Worm (Caenorhabditis elegans): ENCODE measurements around the gene dsh-2.
"Not testable (repeated sequence)": the region's sequence is repeated elsewhere in the genome, so short reads cannot be mapped to it uniquely, and the experiment has no call there.

Gene dsh-2

DNA sequence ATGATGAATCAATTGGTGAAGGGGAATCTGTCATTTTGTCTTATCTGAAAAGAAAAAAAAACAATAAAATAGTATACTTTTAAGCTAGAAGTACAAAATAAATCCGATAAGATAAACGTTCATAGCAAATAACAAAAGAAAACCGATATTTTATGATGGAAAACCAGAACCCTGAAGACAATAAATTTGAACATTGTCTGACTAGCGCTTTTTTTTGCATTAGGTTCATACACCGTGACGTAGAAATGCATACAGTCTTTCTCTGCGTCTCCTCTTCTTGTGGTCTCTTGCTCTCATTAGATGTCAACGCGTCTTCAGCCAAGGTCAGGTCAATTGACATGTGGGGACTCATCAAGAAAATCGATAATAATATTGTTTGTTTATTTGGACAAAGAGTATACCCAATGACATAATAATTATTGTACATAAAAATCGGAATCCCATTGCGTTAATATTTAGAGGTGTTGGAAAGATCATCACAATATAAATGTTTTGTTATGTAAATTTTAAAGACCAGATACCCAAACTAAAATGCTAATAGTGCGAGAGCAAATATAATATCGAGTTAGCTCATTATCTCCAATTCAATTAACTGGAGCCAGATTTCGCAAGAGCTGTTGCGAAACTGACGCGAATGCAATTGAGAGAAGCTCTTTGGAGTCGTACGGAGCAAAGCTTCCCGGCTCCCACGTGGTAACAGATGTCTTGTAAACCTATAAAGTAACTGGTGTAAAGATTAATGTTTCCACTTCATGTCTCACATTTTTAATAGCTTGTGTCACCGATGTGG lies at the start of gene dsh-2:
dsh-2 (minus strand) TSS at position 51 of the 790 bp plus-strand sequence.
- TF ChIP-seq tra-4 (tag; optimal IDR thresholded peaks at IDR 0.05) = no peak
- no peak for TF ChIP-seq flt-1 (GFP tag; IDR thresholded peaks at IDR 0.05)
- no peak for TF ChIP-seq hmbx-1 (tag; optimal IDR thresholded peaks at IDR 0.05)
- TF ChIP-seq aly-1 (tag; optimal IDR thresholded peaks at IDR 0.05) = no peak
- TF ChIP-seq F13C5.2 (tag; optimal IDR thresholded peaks at IDR 0.05) = no peak
- TF ChIP-seq hnd-1 (tag; optimal IDR thresholded peaks at IDR 0.05) = no peak
- no peak for TF ChIP-seq sea-1 (GFP tag; conservative IDR thresholded peaks at IDR 0.05)
- TF ChIP-seq ama-1 (optimal IDR thresholded peaks at IDR 0.05) = no peak
- no peak for TF ChIP-seq tbx-11 (GFP tag; IDR thresholded peaks at IDR 0.05)
- no peak for TF ChIP-seq pes-1 (GFP tag; IDR thresholded peaks at IDR 0.05)
- no peak for TF ChIP-seq scrt-1 (GFP tag; IDR thresholded peaks at IDR 0.05)
- TF ChIP-seq tbx-37 (GFP tag; conservative IDR thresholded peaks at IDR 0.05) = no peak
- TF ChIP-seq B0310.2 (tag; optimal IDR thresholded peaks at IDR 0.05) = no peak
- TF ChIP-seq ceh-13 (GFP tag; optimal IDR thresholded peaks at IDR 0.05) = no peak
- TF ChIP-seq ets-7 (tag; optimal IDR thresholded peaks at IDR 0.05) = no peak
- TF ChIP-seq ceh-36 (tag; optimal IDR thresholded peaks at IDR 0.05) = no peak

DNA sequence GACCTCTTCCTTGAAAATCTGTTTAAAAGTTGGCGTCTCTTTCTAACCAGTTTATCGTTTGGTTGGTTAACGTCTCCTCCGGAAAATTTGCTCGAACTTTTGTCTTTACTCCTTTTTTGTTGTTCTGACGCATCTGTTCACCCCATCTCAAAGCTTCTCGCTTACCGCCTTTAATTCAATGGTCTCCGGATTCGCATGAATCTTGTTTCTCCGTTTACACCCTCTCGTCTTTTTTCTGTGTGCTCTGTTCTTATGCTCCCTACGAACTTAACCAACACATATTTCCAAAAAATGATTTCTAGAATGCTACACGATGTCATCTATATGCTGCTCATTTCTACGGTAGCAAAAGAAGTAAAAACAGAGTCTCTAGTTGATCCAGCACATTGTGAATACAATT lies 49.1 kb upstream of the dsh-2 start, which contains the start of gene lgc-56:
lgc-56 (plus strand) TSS at position 301 of the 400 bp plus-strand sequence.
- no peak for TF ChIP-seq tra-4 (tag; optimal IDR thresholded peaks at IDR 0.05)
- TF ChIP-seq aly-1 (tag; optimal IDR thresholded peaks at IDR 0.05) = no peak
- no peak for TF ChIP-seq sea-1 (GFP tag; conservative IDR thresholded peaks at IDR 0.05)
- TF ChIP-seq hnd-1 (tag; optimal IDR thresholded peaks at IDR 0.05) = no peak
- no peak for TF ChIP-seq pes-1 (GFP tag; IDR thresholded peaks at IDR 0.05)
- TF ChIP-seq F13C5.2 (tag; optimal IDR thresholded peaks at IDR 0.05) = no peak
- no peak for TF ChIP-seq ama-1 (optimal IDR thresholded peaks at IDR 0.05)
- TF ChIP-seq tbx-37 (GFP tag; conservative IDR thresholded peaks at IDR 0.05) = no peak
- TF ChIP-seq ceh-36 (tag; optimal IDR thresholded peaks at IDR 0.05) = no peak
- no peak for TF ChIP-seq B0310.2 (tag; optimal IDR thresholded peaks at IDR 0.05)
- no peak for TF ChIP-seq flt-1 (GFP tag; IDR thresholded peaks at IDR 0.05)
- TF ChIP-seq hmg-4 (GFP tag; optimal IDR thresholded peaks at IDR 0.05) = no peak
- TF ChIP-seq tbx-11 (GFP tag; IDR thresholded peaks at IDR 0.05) = no peak
- TF ChIP-seq scrt-1 (GFP tag; IDR thresholded peaks at IDR 0.05) = no peak
- no peak for TF ChIP-seq ceh-13 (GFP tag; optimal IDR thresholded peaks at IDR 0.05)

DNA sequence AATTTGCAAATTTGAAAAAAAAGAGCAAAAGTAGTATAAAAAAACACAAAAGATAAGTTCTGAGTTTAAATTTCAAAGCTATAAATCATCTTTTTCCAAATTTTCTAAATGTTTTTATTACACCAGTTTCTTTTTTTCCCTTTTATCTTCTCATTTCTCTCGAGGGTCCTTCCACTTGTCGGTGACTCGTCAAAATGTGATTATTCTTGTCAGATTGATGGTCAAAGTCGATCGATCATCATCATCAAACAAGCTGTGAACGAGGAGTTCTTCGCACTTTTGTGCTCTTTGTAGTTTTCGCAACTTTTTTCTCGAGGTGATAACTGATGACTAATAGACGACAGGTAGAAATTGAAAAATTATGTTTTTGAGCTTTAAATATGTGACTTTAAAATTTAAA lies 39.6 kb upstream of the dsh-2 start:
- TF ChIP-seq sea-1 (GFP tag; conservative IDR thresholded peaks at IDR 0.05) (no peak), aly-1 (tag; optimal IDR thresholded peaks at IDR 0.05) (no peak), ets-7 (tag; optimal IDR thresholded peaks at IDR 0.05) (no peak), ama-1 (optimal IDR thresholded peaks at IDR 0.05) (no peak), pes-1 (GFP tag; IDR thresholded peaks at IDR 0.05) (no peak), tbx-37 (GFP tag; conservative IDR thresholded peaks at IDR 0.05) (no peak), hmbx-1 (tag; optimal IDR thresholded peaks at IDR 0.05) (no peak), flt-1 (GFP tag; IDR thresholded peaks at IDR 0.05) (no peak), ceh-13 (GFP tag; optimal IDR thresholded peaks at IDR 0.05) (no peak), tbx-11 (GFP tag; IDR thresholded peaks at IDR 0.05) (no peak), ceh-36 (tag; optimal IDR thresholded peaks at IDR 0.05) (no peak), F13C5.2 (tag; optimal IDR thresholded peaks at IDR 0.05) (no peak), hmg-4 (GFP tag; optimal IDR thresholded peaks at IDR 0.05) (no peak), hnd-1 (tag; optimal IDR thresholded peaks at IDR 0.05) (no peak), tra-4 (tag; optimal IDR thresholded peaks at IDR 0.05) (no peak), scrt-1 (GFP tag; IDR thresholded peaks at IDR 0.05) (no peak), B0310.2 (tag; optimal IDR thresholded peaks at IDR 0.05) (no peak)

DNA sequence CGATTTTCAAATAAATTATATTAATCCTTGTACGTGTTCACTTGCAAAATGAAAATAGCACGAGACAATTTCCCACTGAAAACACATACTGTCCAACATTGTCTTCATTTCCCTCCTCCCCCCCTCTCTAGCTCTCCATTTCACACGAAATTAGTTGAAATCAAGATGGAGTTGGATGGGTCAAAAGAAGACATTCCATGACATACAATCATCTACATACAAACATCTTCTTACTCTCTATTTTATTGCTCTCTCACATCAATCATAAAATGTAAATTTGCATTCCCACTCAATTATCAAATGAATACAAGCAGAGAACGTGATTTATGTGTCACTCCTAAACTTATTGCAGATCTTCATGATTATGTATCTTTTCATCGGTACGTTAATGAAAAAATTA lies 34.8 kb upstream of the dsh-2 start, which contains the start of gene srsy-1:
srsy-1 (plus strand) TSS at position 301 of the 400 bp plus-strand sequence.
- TF ChIP-seq ets-7 (tag; optimal IDR thresholded peaks at IDR 0.05) (no peak), pes-1 (GFP tag; IDR thresholded peaks at IDR 0.05) (no peak), ceh-13 (GFP tag; optimal IDR thresholded peaks at IDR 0.05) (no peak), F13C5.2 (tag; optimal IDR thresholded peaks at IDR 0.05) (no peak), hmbx-1 (tag; optimal IDR thresholded peaks at IDR 0.05) (no peak), tbx-11 (GFP tag; IDR thresholded peaks at IDR 0.05) (no peak), flt-1 (GFP tag; IDR thresholded peaks at IDR 0.05) (no peak), sea-1 (GFP tag; conservative IDR thresholded peaks at IDR 0.05) (no peak), B0310.2 (tag; optimal IDR thresholded peaks at IDR 0.05) (no peak), tbx-37 (GFP tag; conservative IDR thresholded peaks at IDR 0.05) (no peak), ama-1 (optimal IDR thresholded peaks at IDR 0.05) (no peak), tra-4 (tag; optimal IDR thresholded peaks at IDR 0.05) (no peak)

DNA sequence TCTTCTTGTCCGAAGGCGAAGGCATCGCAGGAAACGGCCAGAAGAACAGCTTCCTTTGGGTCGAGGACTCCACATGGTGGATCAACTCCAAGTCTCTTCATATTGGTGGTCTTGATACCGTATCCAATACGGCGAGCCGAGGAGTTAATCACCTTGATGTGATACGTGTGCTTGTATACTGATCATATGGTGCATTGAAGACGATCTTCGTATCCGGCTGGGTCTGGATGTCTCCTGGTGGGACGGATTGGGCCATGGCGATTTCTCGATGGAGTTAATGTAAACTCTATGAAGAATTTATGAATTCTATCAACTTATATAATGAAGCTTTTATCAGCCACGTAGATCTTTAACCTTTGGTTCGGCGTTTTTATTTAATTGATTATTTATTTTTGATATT lies 34.3 kb upstream of the dsh-2 start, which contains the start of gene msp-74:
msp-74 (minus strand) TSS at position 101 of the 400 bp plus-strand sequence.
- not testable (repeated sequence) for TF ChIP-seq tbx-37 (GFP tag; conservative IDR thresholded peaks at IDR 0.05); tbx-11 (GFP tag; IDR thresholded peaks at IDR 0.05); ama-1 (optimal IDR thresholded peaks at IDR 0.05)

DNA sequence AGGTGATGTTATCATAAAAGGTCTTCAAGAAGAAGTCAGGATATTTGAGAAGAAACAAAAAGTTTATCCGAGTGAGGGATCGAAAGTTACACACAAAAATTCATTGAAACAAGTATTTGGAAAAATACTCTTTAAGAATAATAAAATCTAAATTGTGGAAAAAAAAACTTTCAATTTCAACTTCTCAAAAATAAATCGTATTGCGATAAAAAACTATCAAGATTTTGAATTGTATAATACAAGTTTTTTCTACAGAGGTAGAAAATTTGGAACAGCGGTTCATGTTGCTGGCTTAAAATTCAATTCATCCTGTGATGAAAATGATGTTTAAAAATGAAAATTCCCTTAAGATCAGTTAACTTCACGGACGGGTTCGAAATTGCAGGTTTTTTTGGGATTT lies 31.1 kb upstream of the dsh-2 start, which contains the start of gene F09C12.8:
F09C12.8 (plus strand) TSS at position 301 of the 400 bp plus-strand sequence.
- TF ChIP-seq ceh-36 (tag; optimal IDR thresholded peaks at IDR 0.05) (no peak), scrt-1 (GFP tag; IDR thresholded peaks at IDR 0.05) (no peak), ama-1 (optimal IDR thresholded peaks at IDR 0.05) (no peak), hmbx-1 (tag; optimal IDR thresholded peaks at IDR 0.05) (no peak)

DNA sequence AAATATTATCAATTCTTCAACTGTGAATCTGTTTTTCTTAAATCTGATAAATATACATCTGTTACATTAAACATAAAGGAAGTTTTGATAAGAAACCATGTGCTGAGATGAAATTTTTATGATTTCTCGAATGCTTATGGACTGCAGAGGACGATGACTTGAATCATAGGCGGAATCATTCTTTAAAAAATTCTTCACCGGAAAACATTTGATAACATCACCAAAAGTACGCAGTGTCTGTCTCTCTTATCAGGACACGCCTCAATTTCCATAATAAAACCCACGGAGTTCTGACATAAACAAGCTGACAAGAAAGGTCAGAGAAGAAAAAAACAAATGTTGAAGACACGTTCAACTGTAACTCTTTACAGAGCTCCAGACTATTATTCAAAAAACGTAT lies 28.7 kb upstream of the dsh-2 start, which contains the start of gene F09C12.2:
F09C12.2 (plus strand) TSS at position 320 of the 400 bp plus-strand sequence.
- TF ChIP-seq hmg-4 (GFP tag; optimal IDR thresholded peaks at IDR 0.05) (no peak), pes-1 (GFP tag; IDR thresholded peaks at IDR 0.05) (no peak), B0310.2 (tag; optimal IDR thresholded peaks at IDR 0.05) (no peak), ama-1 (optimal IDR thresholded peaks at IDR 0.05) (no peak), hnd-1 (tag; optimal IDR thresholded peaks at IDR 0.05) (no peak), ceh-36 (tag; optimal IDR thresholded peaks at IDR 0.05) (no peak), sea-1 (GFP tag; conservative IDR thresholded peaks at IDR 0.05) (no peak), scrt-1 (GFP tag; IDR thresholded peaks at IDR 0.05) (no peak), ceh-13 (GFP tag; optimal IDR thresholded peaks at IDR 0.05) (no peak), aly-1 (tag; optimal IDR thresholded peaks at IDR 0.05) (no peak), F13C5.2 (tag; optimal IDR thresholded peaks at IDR 0.05) (no peak), tra-4 (tag; optimal IDR thresholded peaks at IDR 0.05) (no peak), tbx-11 (GFP tag; IDR thresholded peaks at IDR 0.05) (no peak), flt-1 (GFP tag; IDR thresholded peaks at IDR 0.05) (no peak), tbx-37 (GFP tag; conservative IDR thresholded peaks at IDR 0.05) (no peak), hmbx-1 (tag; optimal IDR thresholded peaks at IDR 0.05) (no peak), ets-7 (tag; optimal IDR thresholded peaks at IDR 0.05) (no peak)
